Worm (Caenorhabditis elegans): Measurements from ENCODE around the gene mfn-1.

mfn-1 gene

ce11 chrII:11433942-11434341 lies 37.9 kb downstream of the mfn-1 start, which contains the start of gene C05D12.5:
Gene C05D12.5 (plus strand): TSS chrII:11434242.
- no peak for TF ChIP-seq mab-5 (tag; optimal IDR thresholded peaks at IDR 0.05)
- TF ChIP-seq bed-3 (GFP tag; optimal IDR thresholded peaks at IDR 0.05): no peak
- TF ChIP-seq ces-1 (GFP tag; optimal IDR thresholded peaks at IDR 0.05): no peak
- TF ChIP-seq elt-1 (tag; optimal IDR thresholded peaks at IDR 0.05; ENCODE audit: borderline replicate concordance, insufficient read depth): no peak
- TF ChIP-seq blmp-1 (tag; optimal IDR thresholded peaks at IDR 0.05): no peak
- no peak for TF ChIP-seq unc-39 (tag; optimal IDR thresholded peaks at IDR 0.05)
- TF ChIP-seq pha-4 (tag; optimal IDR thresholded peaks at IDR 0.05): no peak
- no peak for TF ChIP-seq drap-1 (GFP tag; optimal IDR thresholded peaks at IDR 0.05)
- TF ChIP-seq ham-2 (GFP tag; optimal IDR thresholded peaks at IDR 0.05): no peak
- no peak for TF ChIP-seq sem-2 (GFP tag; optimal IDR thresholded peaks at IDR 0.05)
- TF ChIP-seq hlh-1 (tag; optimal IDR thresholded peaks at IDR 0.05): no peak
- no peak for TF ChIP-seq mep-1 (tag; optimal IDR thresholded peaks at IDR 0.05)
- TF ChIP-seq M03D4.4 (tag; optimal IDR thresholded peaks at IDR 0.05): no peak
- no peak for TF ChIP-seq zip-8 (tag; optimal IDR thresholded peaks at IDR 0.05)
- no peak for TF ChIP-seq nhr-2 (tag; optimal IDR thresholded peaks at IDR 0.05)
- TF ChIP-seq nhr-12 (tag; optimal IDR thresholded peaks at IDR 0.05): no peak
- TF ChIP-seq flh-1 (GFP tag; optimal IDR thresholded peaks at IDR 0.05): no peak
- no peak for TF ChIP-seq lin-32 (GFP tag; optimal IDR thresholded peaks at IDR 0.05)
- no peak for TF ChIP-seq ceh-39 (tag; optimal IDR thresholded peaks at IDR 0.05)

ce11 chrII:11431584-11431983 lies 40.2 kb downstream of the mfn-1 start, which contains the start of gene C05D12.4:
Gene C05D12.4 (plus strand): TSS chrII:11431884.
- TF ChIP-seq ham-2 (GFP tag; optimal IDR thresholded peaks at IDR 0.05): no peak
- TF ChIP-seq mab-5 (tag; optimal IDR thresholded peaks at IDR 0.05): no peak
- TF ChIP-seq flh-1 (GFP tag; optimal IDR thresholded peaks at IDR 0.05): no peak
- no peak for TF ChIP-seq lin-13 (tag; optimal IDR thresholded peaks at IDR 0.05)
- no peak for TF ChIP-seq M03D4.4 (tag; optimal IDR thresholded peaks at IDR 0.05)
- TF ChIP-seq elt-1 (tag; optimal IDR thresholded peaks at IDR 0.05; ENCODE audit: borderline replicate concordance, insufficient read depth): no peak
- no peak for TF ChIP-seq nhr-2 (tag; optimal IDR thresholded peaks at IDR 0.05)
- TF ChIP-seq mls-2 (tag; optimal IDR thresholded peaks at IDR 0.05): no peak
- no peak for TF ChIP-seq drap-1 (GFP tag; optimal IDR thresholded peaks at IDR 0.05)
- TF ChIP-seq ceh-43 (GFP tag; optimal IDR thresholded peaks at IDR 0.05): no peak
- no peak for TF ChIP-seq unc-62 (GFP tag; optimal IDR thresholded peaks at IDR 0.05)
- no peak for TF ChIP-seq cnd-1 (tag; optimal IDR thresholded peaks at IDR 0.05)

- TF ChIP-seq cnd-1 (tag; optimal IDR thresholded peaks at IDR 0.05): no peak
- TF ChIP-seq bed-3 (GFP tag; optimal IDR thresholded peaks at IDR 0.05): no peak
- TF ChIP-seq mep-1 (tag; optimal IDR thresholded peaks at IDR 0.05): no peak
Measured at ce11 chrII:11428599-11428998, 43.2 kb downstream of the mfn-1 start.

- TF ChIP-seq pha-4 (tag; optimal IDR thresholded peaks at IDR 0.05) (no peak), nhr-12 (tag; optimal IDR thresholded peaks at IDR 0.05) (no peak), nhr-2 (tag; optimal IDR thresholded peaks at IDR 0.05) (no peak), unc-39 (tag; optimal IDR thresholded peaks at IDR 0.05) (no peak), elt-3 (tag; optimal IDR thresholded peaks at IDR 0.05) (no peak), lin-32 (GFP tag; optimal IDR thresholded peaks at IDR 0.05) (no peak), blmp-1 (tag; optimal IDR thresholded peaks at IDR 0.05) (no peak), nhr-237 (tag; optimal IDR thresholded peaks at IDR 0.05) (no peak), mls-2 (tag; optimal IDR thresholded peaks at IDR 0.05) (no peak), ces-1 (GFP tag; optimal IDR thresholded peaks at IDR 0.05) (no peak), sptf-1 (tag; optimal IDR thresholded peaks at IDR 0.05) (no peak), zip-8 (tag; optimal IDR thresholded peaks at IDR 0.05) (no peak), unc-120 (tag; optimal IDR thresholded peaks at IDR 0.05; ENCODE audit: poor library complexity, severe bottlenecking) (no peak), ceh-83 (GFP tag; optimal IDR thresholded peaks at IDR 0.05) (no peak), drap-1 (GFP tag; optimal IDR thresholded peaks at IDR 0.05) (no peak), hlh-1 (tag; optimal IDR thresholded peaks at IDR 0.05) (no peak), unc-62 (GFP tag; optimal IDR thresholded peaks at IDR 0.05) (no peak), lsy-2 (tag; optimal IDR thresholded peaks at IDR 0.05) (no peak), tbx-8 (GFP tag; optimal IDR thresholded peaks at IDR 0.05) (no peak)
Measured at ce11 chrII:11427322-11427721, 44.5 kb downstream of the mfn-1 start.

Data from whole organism, mixed stage, embryonic.